Worm (Caenorhabditis elegans) whole organism, L2 larva: ENCODE measurements around the gene gtl-2.

ENCODE experiments used
- blmp-1 ChIP-seq: sonication (generic microtip); optimal IDR thresholded peaks from 2 replicates; lab custom pipeline; 2017; ENCODE audit warnings: missing genetic modification characterization, mild to moderate bottlenecking, missing compliant biosample characterization, antibody characterized with exemption, moderate library complexity; ENCODE audit not compliant: insufficient read depth
- ceh-16 ChIP-seq: fragments of 150-350 bp; optimal IDR thresholded peaks from 2 replicates; lab custom pipeline; 2014; ENCODE audit warnings: missing biosample characterization, missing genetic modification characterization
- ceh-82 ChIP-seq: fragments of 150-350 bp; optimal IDR thresholded peaks from 2 replicates; lab custom pipeline; 2014; ENCODE audit warnings: missing biosample characterization, missing genetic modification characterization
- dmd-4 ChIP-seq: sonication (generic microtip); optimal IDR thresholded peaks from 2 replicates; lab custom pipeline; 2017; ENCODE audit warnings: missing biosample characterization, missing genetic modification characterization
- lin-39 ChIP-seq: fragments of 150-350 bp; optimal IDR thresholded peaks from 2 replicates; lab custom pipeline; 2014; ENCODE audit warnings: missing biosample characterization, missing genetic modification reagents, missing genetic modification characterization
- snpc-4 ChIP-seq: fragments of 150-350 bp; optimal IDR thresholded peaks from 2 replicates; lab custom pipeline; 2014; ENCODE audit warnings: missing biosample characterization, missing genetic modification characterization
- unc-55 ChIP-seq: fragments of 150-350 bp; sonication (generic microtip); optimal IDR thresholded peaks from 3 replicates; lab custom pipeline; 2014; ENCODE audit warnings: missing biosample characterization, missing genetic modification reagents, missing genetic modification characterization

- TF ChIP-seq ceh-82 (no peak), lin-39 (no peak), snpc-4 (tag; lab: Kevin White, UChicago) (no peak), dmd-4 (no peak), ceh-16 (tag; lab: Kevin White, UChicago) (no peak), blmp-1 (tag; lab: Kevin White, UChicago) (no peak), unc-55 (GFP tag; lab: Kevin White, UChicago) (no peak)
These were observed 46.7 kb upstream of the gtl-2 start for ce11 chrIV:11226545-11226944.
